Worm (Caenorhabditis elegans) whole organism, L1 larva: ENCODE measurements around the gene nlp-50.

Experiments
- ama-1 ChIP-seq: fragments of 150-350 bp; optimal IDR thresholded peaks from 2 replicates; lab custom pipeline; 2014
- fkh-10 ChIP-seq: sonication (generic microtip); optimal IDR thresholded peaks from 2 replicates; lab custom pipeline; 2017; ENCODE audit warnings: missing biosample characterization, missing genetic modification reagents, missing genetic modification characterization
- jun-1 ChIP-seq: fragments of 150-350 bp; optimal IDR thresholded peaks from 2 replicates; lab custom pipeline; 2014; ENCODE audit warnings: missing biosample characterization, missing genetic modification reagents, missing genetic modification characterization
- lin-15B ChIP-seq: fragments of 150-350 bp; sonication (generic microtip); optimal IDR thresholded peaks from 3 replicates; lab custom pipeline; 2014; ENCODE audit warnings: missing biosample characterization, missing genetic modification characterization
- lsy-2 ChIP-seq, 2 experiments: fragments of 150-350 bp; optimal IDR thresholded peaks; 2 replicates each; lab custom pipeline; 2014; ENCODE audit warnings: missing biosample characterization in 2 of 2, missing genetic modification characterization in 2 of 2
- nhr-237 ChIP-seq: fragments of 150-350 bp; optimal IDR thresholded peaks from 2 replicates; lab custom pipeline; 2014; ENCODE audit warnings: missing biosample characterization, missing genetic modification characterization
- zag-1 ChIP-seq: fragments of 150-350 bp; optimal IDR thresholded peaks from 2 replicates; lab custom pipeline; 2014; ENCODE audit warnings: missing biosample characterization, missing genetic modification characterization
- ztf-11 ChIP-seq, 2 experiments: sonication (generic microtip); optimal IDR thresholded peaks; 2 replicates each; lab custom pipeline; 2016 to 2017; ENCODE audit warnings: missing genetic modification characterization in 2 of 2, missing biosample characterization in 1 of 2, missing compliant biosample characterization in 1 of 2

- TF ChIP-seq nhr-237 (tag; lab: Kevin White, UChicago) (no peak), ztf-11 (tag; optimal IDR thresholded peaks at IDR 0.05; lab: Kevin White, UChicago) (no peak), jun-1 (no peak), fkh-10 (GFP tag; lab: Kevin White, UChicago) (no peak), lsy-2 (tag; optimal IDR thresholded peaks at IDR 0.05; lab: Kevin White, UChicago) (no peak), ama-1 (lab: Kevin White, UChicago) (no peak), lin-15B (tag; lab: Kevin White, UChicago) (no peak), zag-1 (tag; lab: Kevin White, UChicago) (no peak)
These were observed 20.2 kb upstream of the nlp-50 start, which contains the start of gene ins-15 for ce11 chrII:6744648-6745047.
